Worm (Caenorhabditis elegans): ENCODE results near the gene F46F2.5.

The F46F2.5 gene

DNA sequence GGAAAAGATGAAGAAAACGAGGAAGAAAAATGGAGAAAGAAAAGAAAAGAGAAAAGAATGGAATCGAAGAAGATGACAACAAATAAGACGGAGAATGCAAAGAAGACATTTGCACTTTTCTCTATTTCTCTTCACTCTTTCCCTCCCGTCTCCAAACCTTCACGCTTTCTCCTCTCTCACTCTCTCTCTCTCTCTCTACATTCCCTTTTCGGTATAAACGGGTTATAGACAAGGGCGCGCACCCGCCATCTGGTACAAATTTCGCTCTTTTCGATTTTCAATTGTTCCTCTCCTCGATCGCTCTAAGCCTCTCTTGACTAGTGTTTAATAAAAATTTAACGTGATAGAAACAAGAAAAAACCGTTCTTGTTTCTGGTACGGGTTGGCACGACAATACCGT, 14.3 kb downstream of the F46F2.5 start:
- peak; percentile 65; the same call in 1 of the 2 replicates for TF ChIP-seq hmg-1.2 (GFP tag; IDR thresholded peaks at IDR 0.05)
- TF ChIP-seq pha-4 (tag; optimal IDR thresholded peaks at IDR 0.05): peak; percentile 24
- peak in 1 of 3 experiments; percentile 57 for TF ChIP-seq lin-35 (GFP tag; optimal IDR thresholded peaks at IDR 0.05)
- TF ChIP-seq ceh-27 (GFP tag; optimal IDR thresholded peaks at IDR 0.05): peak; percentile 33
- TF ChIP-seq ztf-26 (tag; optimal IDR thresholded peaks at IDR 0.05): peak; percentile 46
- TF ChIP-seq mcd-1 (GFP tag; IDR thresholded peaks at IDR 0.05): 0 out of 2 replicates have a peak, but pooled peaks have one; percentile 26
- TF ChIP-seq dox-1 (GFP tag; IDR thresholded peaks at IDR 0.05): 0 out of 2 replicates have a peak, but pooled peaks have one; percentile 11
- TF ChIP-seq snpc-4 (GFP tag; optimal IDR thresholded peaks at IDR 0.05): no peak
- peak in 2 of 4 experiments; percentile 21 to 31 for TF ChIP-seq snpc-4 (tag; optimal IDR thresholded peaks at IDR 0.05)
- TF ChIP-seq lin-40 (tag; optimal IDR thresholded peaks at IDR 0.05): peak; percentile 60
- TF ChIP-seq K12H6.12 (tag; optimal IDR thresholded peaks at IDR 0.05): peak; percentile 47
- no peak for TF ChIP-seq ztf-22 (GFP tag; optimal IDR thresholded peaks at IDR 0.05)
- TF ChIP-seq ZK185.1 (tag; optimal IDR thresholded peaks at IDR 0.05; ENCODE audit: poor library complexity, severe bottlenecking): peak; percentile 62
- peak; percentile 3 for TF ChIP-seq tbp1 (GFP tag; optimal IDR thresholded peaks at IDR 0.05)
- TF ChIP-seq him-1 (tag; optimal IDR thresholded peaks at IDR 0.05): no peak
- no peak for TF ChIP-seq madf-8 (GFP tag; conservative IDR thresholded peaks at IDR 0.05)
- TF ChIP-seq somi-1 (GFP tag; optimal IDR thresholded peaks at IDR 0.05): peak; percentile 27

DNA sequence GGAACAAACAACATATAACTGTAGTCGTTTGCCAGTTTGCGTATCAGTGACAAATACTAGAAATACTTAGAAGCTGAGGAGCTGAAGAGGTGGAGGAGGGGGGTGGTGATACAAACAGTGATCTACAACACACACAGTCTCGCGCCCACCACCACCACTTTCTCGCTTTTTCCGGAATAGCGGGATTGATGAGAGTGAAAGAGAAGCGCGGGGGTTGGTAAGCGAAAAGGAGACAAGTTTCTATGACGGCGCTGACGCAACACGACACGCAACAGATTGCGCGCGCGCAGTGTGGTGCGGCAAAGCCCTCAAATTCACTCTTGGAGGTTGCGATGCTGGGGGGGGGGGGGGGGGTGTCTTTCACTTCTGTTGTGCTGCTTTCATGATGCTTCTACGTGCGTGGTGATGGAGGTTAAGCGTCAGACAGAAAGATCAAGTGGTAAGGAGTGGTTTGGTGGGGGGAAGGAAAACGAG, 15.2 kb downstream of the F46F2.5 start, which contains the start of gene kin-20:
Gene kin-20, minus strand, starts transcription at position 51 of the 474 bp plus-strand sequence.
- TF ChIP-seq F33H1.4 (GFP tag; IDR thresholded peaks at IDR 0.05) (no peak), efl-1 (GFP tag; optimal IDR thresholded peaks at IDR 0.05) (no peak), hrde-1 (tag; optimal IDR thresholded peaks at IDR 0.05; ENCODE audit: borderline replicate concordance) (no peak), T07F8.4 (tag; optimal IDR thresholded peaks at IDR 0.05) (no peak), ekl-4 (GFP tag; IDR thresholded peaks at IDR 0.05) (no peak), B0261.1 (tag; optimal IDR thresholded peaks at IDR 0.05) (no peak), nhr-27 (tag; optimal IDR thresholded peaks at IDR 0.05) (no peak), nfya-1 (tag; optimal IDR thresholded peaks at IDR 0.05; ENCODE audit: borderline replicate concordance, insufficient read depth) (no peak), pbrm-1 (GFP tag; IDR thresholded peaks at IDR 0.05) (no peak), akir-1 (GFP tag; optimal IDR thresholded peaks at IDR 0.05) (no peak), mcd-1 (GFP tag; IDR thresholded peaks at IDR 0.05) (no peak), ceh-91 (GFP tag; IDR thresholded peaks at IDR 0.05) (no peak), C06A6.2 (GFP tag; conservative IDR thresholded peaks at IDR 0.05) (no peak), madf-6 (GFP tag; IDR thresholded peaks at IDR 0.05) (0 out of 2 replicates have a peak, but pooled peaks have one; percentile 14), egrh-3 (GFP tag; IDR thresholded peaks at IDR 0.05) (peak; percentile 56; the same call in 1 of the 2 replicates), bed-1 (GFP tag; IDR thresholded peaks at IDR 0.05) (0 out of 2 replicates have a peak, but pooled peaks have one; percentile 22), zfh-2 (GFP tag; conservative IDR thresholded peaks at IDR 0.05) (peak; percentile 91), C17E4.6 (GFP tag; IDR thresholded peaks at IDR 0.05) (no peak), die-1 (tag; optimal IDR thresholded peaks at IDR 0.05) (no peak), nhr-179 (tag; optimal IDR thresholded peaks at IDR 0.05) (no peak), egl-44 (GFP tag; IDR thresholded peaks at IDR 0.05) (no peak), sea-2 (GFP tag; IDR thresholded peaks at IDR 0.05) (peak; percentile 46; the same call in 1 of the 2 replicates), ztf-22 (GFP tag; optimal IDR thresholded peaks at IDR 0.05) (no peak), ztf-28 (GFP tag; IDR thresholded peaks at IDR 0.05) (no peak), attf-6 (GFP tag; IDR thresholded peaks at IDR 0.05) (no peak), zim-3 (tag; optimal IDR thresholded peaks at IDR 0.05) (no peak), lin-26 (GFP tag; IDR thresholded peaks at IDR 0.05) (0 out of 2 replicates have a peak, but pooled peaks have one; percentile 44), ztf-25 (GFP tag; IDR thresholded peaks at IDR 0.05) (no peak), B0035.1 (tag; optimal IDR thresholded peaks at IDR 0.05) (no peak), B0019.2 (GFP tag; conservative IDR thresholded peaks at IDR 0.05) (no peak), snpc-4 (GFP tag; optimal IDR thresholded peaks at IDR 0.05) (no peak), snpc-4 (tag; optimal IDR thresholded peaks at IDR 0.05) (no peak), B0336.3 (GFP tag; IDR thresholded peaks at IDR 0.05) (no peak), ceh-27 (GFP tag; optimal IDR thresholded peaks at IDR 0.05) (peak; percentile 6), ZK185.1 (tag; optimal IDR thresholded peaks at IDR 0.05; ENCODE audit: poor library complexity, severe bottlenecking) (no peak)

Data from whole organism, young adult.